Worm (Caenorhabditis elegans) whole organism, midembryonic: Measurements from ENCODE around the gene C54F6.18.
"Not testable (repeated sequence)": the region's sequence is repeated elsewhere in the genome, so short reads cannot be mapped to it uniquely, and the experiment has no call there.

Experiments used
- T22C8.4 ChIP-seq: fragments of 200-800 bp; sonication (Bioruptor generic); IDR thresholded peaks from 2 replicates; pipeline ENCODE4 v1.3.6; 2022; ENCODE audit warnings: missing genetic modification characterization, missing compliant biosample characterization
- cog-1 ChIP-seq: sonication (generic microtip); optimal IDR thresholded peaks from 2 replicates; lab custom pipeline; 2016; ENCODE audit warnings: missing genetic modification characterization, missing compliant biosample characterization
- flt-1 ChIP-seq: fragments of 200-800 bp; sonication (Bioruptor generic); IDR thresholded peaks from 2 replicates; pipeline ENCODE4 v1.3.6; 2022; ENCODE audit warnings: missing genetic modification characterization, missing compliant biosample characterization
- klf-2 ChIP-seq: fragments of 200-800 bp; sonication (Bioruptor generic); conservative IDR thresholded peaks from 2 replicates; pipeline ENCODE4 v1.3.6; 2022; ENCODE audit warnings: missing genetic modification reagents, missing genetic modification characterization, missing compliant biosample characterization
- med-1 ChIP-seq: sonication (generic microtip); optimal IDR thresholded peaks from 2 replicates; lab custom pipeline; 2017; ENCODE audit warnings: missing genetic modification characterization, mild to moderate bottlenecking, missing compliant biosample characterization, antibody characterized with exemption, missing genetic modification reagents; ENCODE audit not compliant: insufficient read depth
- ref-1 ChIP-seq: fragments of 200-800 bp; sonication (Bioruptor generic); conservative IDR thresholded peaks from 2 replicates; pipeline ENCODE4 v1.3.6; 2022; ENCODE audit warnings: missing genetic modification reagents, missing genetic modification characterization, missing compliant biosample characterization
- tab-1 ChIP-seq: fragments of 200-800 bp; sonication (Bioruptor generic); IDR thresholded peaks from 2 replicates; pipeline ENCODE4 v1.3.6; 2022; ENCODE audit warnings: missing genetic modification characterization, missing compliant biosample characterization
- ztf-23 ChIP-seq: fragments of 200-800 bp; sonication (Bioruptor generic); IDR thresholded peaks from 2 replicates; pipeline ENCODE4 v1.3.6; 2022; ENCODE audit warnings: missing genetic modification reagents, missing genetic modification characterization, missing compliant biosample characterization
- ztf-29 ChIP-seq: fragments of 200-800 bp; sonication (Bioruptor generic); IDR thresholded peaks from 2 replicates; pipeline ENCODE4 v1.3.6; 2022; ENCODE audit warnings: missing genetic modification reagents, missing genetic modification characterization, missing compliant biosample characterization

C54F6.18 gene

DNA sequence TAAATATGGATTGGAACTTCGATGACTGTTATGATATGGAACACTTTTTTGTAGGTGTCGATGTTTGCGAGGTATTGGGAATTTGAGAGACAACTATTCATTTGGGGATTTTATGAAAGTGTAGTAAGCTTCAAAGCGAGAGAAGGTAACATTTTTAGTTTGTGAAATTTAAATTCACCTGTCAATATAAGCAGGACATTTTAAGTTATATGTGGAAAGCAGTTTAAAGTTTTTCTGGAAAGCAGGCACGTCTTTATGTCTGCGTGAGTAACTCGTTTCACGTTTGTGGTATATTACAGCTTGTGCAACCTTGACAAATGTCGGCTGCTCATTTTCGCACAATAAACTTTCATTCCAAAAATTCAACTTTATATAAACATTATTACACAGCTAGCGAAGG is 21.5 kb upstream of the C54F6.18 start, which contains the start of gene srh-229:
Gene srh-229 (minus strand): TSS at position 101 of the 400 bp plus-strand sequence.
- TF ChIP-seq klf-2 (GFP tag; lab: Robert Waterston, UW), result no peak
- no peak for TF ChIP-seq T22C8.4
- no peak for TF ChIP-seq ztf-23 (GFP tag; lab: Robert Waterston, UW)
- no peak for TF ChIP-seq ref-1 (GFP tag; lab: Robert Waterston, UW)
- TF ChIP-seq flt-1, result no peak
- TF ChIP-seq tab-1 (GFP tag; lab: Robert Waterston, UW), result no peak
- TF ChIP-seq med-1 (GFP tag; lab: Kevin White, UChicago), result no peak
- TF ChIP-seq cog-1 (tag; lab: Kevin White, UChicago), result no peak
- no peak for TF ChIP-seq ztf-29 (GFP tag; lab: Robert Waterston, UW)

DNA sequence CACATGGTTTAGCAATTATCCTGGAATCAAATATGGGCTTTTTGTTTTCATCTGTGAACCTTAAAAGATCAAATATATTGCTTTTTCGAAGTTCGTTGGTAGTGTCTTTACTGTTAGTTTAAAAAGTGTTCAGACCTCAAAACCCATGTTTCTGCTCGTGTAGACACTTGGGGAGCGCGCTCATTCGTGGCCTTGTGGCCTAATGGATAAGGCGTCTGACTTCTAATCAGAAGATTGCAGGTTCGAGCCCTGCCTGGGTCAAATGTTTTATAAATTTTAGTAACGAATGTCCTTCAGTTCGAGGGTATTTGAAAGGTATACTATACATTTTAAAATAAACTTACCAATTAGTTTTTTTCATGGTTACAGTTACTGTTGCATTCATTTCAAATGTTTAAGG is 19.6 kb upstream of the C54F6.18 start:
- TF ChIP-seq ztf-29 (GFP tag; lab: Robert Waterston, UW) (no peak), ztf-23 (GFP tag; lab: Robert Waterston, UW) (no peak), tab-1 (GFP tag; lab: Robert Waterston, UW) (no peak), T22C8.4 (no peak), med-1 (GFP tag; lab: Kevin White, UChicago) (no peak), flt-1 (no peak), cog-1 (tag; lab: Kevin White, UChicago) (no peak), ref-1 (GFP tag; lab: Robert Waterston, UW) (no peak)

DNA sequence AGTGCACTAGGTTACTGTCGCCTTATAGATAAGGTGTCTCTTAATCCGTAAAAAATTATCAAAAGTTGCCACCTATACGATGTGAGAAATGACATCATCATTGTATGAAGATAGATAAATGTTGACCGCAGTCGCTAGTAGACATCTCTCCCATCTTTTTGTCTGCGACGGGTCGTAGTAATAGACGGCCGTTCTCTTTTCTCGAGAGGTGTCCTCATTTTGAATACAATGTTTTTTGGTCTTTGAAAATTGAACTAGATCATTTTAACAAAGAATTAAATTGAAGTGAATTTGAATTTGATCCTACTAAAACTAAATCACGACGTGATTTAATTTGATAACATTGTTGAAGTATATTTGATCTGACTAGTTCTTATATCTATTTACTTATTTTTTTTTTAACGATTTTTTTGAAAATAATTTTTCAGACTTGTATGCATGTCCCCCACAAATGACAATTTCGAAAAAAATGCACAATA is 17.2 kb upstream of the C54F6.18 start, which contains the start of the genes str-31 and nhr-172:
Gene str-31 (minus strand): TSS at position 101 of the 479 bp plus-strand sequence.
Gene nhr-172 (plus strand): TSS at position 429 of the 479 bp plus-strand sequence.
- no peak for TF ChIP-seq klf-2 (GFP tag; lab: Robert Waterston, UW)
- TF ChIP-seq ztf-23 (GFP tag; lab: Robert Waterston, UW), result no peak
- no peak for TF ChIP-seq cog-1 (tag; lab: Kevin White, UChicago)
- no peak for TF ChIP-seq flt-1
- no peak for TF ChIP-seq ztf-29 (GFP tag; lab: Robert Waterston, UW)
- TF ChIP-seq med-1 (GFP tag; lab: Kevin White, UChicago), result no peak

ce11 chrV:7511465-7511864 is 14.3 kb upstream of the C54F6.18 start, which contains the start of gene nhr-171:
Gene nhr-171 (plus strand): TSS chrV:7511765.
- TF ChIP-seq med-1 (GFP tag; lab: Kevin White, UChicago); cog-1 (tag; lab: Kevin White, UChicago); T22C8.4: not testable (repeated sequence)

ce11 chrV:7514939-7515338 is 10.9 kb upstream of the C54F6.18 start, which contains the start of gene srb-18:
Gene srb-18 (plus strand): TSS chrV:7515239.
- TF ChIP-seq ref-1 (GFP tag; lab: Robert Waterston, UW), result no peak
- no peak for TF ChIP-seq cog-1 (tag; lab: Kevin White, UChicago)
- TF ChIP-seq flt-1, result no peak
- no peak for TF ChIP-seq T22C8.4
- no peak for TF ChIP-seq tab-1 (GFP tag; lab: Robert Waterston, UW)
- no peak for TF ChIP-seq klf-2 (GFP tag; lab: Robert Waterston, UW)
- no peak for TF ChIP-seq ztf-23 (GFP tag; lab: Robert Waterston, UW)
- no peak for TF ChIP-seq med-1 (GFP tag; lab: Kevin White, UChicago)

- TF ChIP-seq T22C8.4 (no peak), ztf-29 (GFP tag; lab: Robert Waterston, UW) (no peak), klf-2 (GFP tag; lab: Robert Waterston, UW) (no peak)
Observed at ce11 chrV:7520077-7520476, 5.7 kb upstream of the C54F6.18 start, which contains the start of gene srb-19. Gene srb-19 (minus strand): TSS chrV:7520177.

ce11 chrV:7521304-7521703 is 4.5 kb upstream of the C54F6.18 start:
- TF ChIP-seq ztf-29 (GFP tag; lab: Robert Waterston, UW) (no peak), ztf-23 (GFP tag; lab: Robert Waterston, UW) (no peak), ref-1 (GFP tag; lab: Robert Waterston, UW) (no peak), cog-1 (tag; lab: Kevin White, UChicago) (no peak), T22C8.4 (no peak)

DNA sequence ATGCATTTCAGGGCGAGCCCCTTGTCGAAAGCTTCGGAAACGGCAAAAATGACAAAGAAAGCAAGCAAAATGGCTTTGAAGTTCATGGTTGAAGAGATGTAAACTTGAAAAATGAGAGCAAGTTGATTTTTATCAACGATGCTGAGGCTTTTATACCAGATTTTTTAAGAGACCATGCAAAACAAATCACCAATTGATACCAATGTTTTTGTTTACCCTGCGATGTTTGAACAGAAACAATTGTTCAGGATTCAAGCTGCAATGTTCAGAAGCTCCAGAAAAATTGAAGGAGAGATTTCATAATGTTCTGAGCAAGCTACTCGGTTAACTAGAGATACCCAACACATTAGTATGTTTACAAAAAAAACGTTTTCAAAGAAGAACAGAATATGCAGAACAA is 3.5 kb upstream of the C54F6.18 start, which contains the start of gene C54F6.15:
Gene C54F6.15 (minus strand): TSS at position 101 of the 400 bp plus-strand sequence.
- TF ChIP-seq med-1 (GFP tag; lab: Kevin White, UChicago) (no peak), T22C8.4 (no peak), cog-1 (tag; lab: Kevin White, UChicago) (no peak), tab-1 (GFP tag; lab: Robert Waterston, UW) (no peak), klf-2 (GFP tag; lab: Robert Waterston, UW) (no peak), ztf-23 (GFP tag; lab: Robert Waterston, UW) (no peak), ztf-29 (GFP tag; lab: Robert Waterston, UW) (no peak), ref-1 (GFP tag; lab: Robert Waterston, UW) (no peak), flt-1 (no peak)

DNA sequence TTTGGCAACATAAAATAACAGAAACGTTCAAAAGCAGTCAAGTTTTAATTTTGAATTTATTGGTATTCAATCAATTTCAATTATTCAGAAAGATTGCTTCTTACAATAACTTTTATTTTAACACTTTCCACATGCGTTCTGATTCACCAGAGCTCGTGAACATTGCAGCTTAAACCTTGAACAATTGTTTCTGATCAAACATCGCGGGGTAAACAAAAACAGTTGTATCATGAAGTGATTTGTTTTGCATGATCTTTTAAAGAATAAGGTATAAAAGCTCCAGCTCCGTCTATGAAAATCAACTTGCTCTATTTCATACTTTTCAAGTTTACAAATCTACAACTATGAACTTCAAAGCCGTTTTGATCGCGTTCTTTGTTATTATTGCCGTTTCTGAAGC is 2.4 kb upstream of the C54F6.18 start, which contains the start of gene C54F6.6:
Gene C54F6.6 (plus strand): TSS at position 301 of the 400 bp plus-strand sequence.
- TF ChIP-seq tab-1 (GFP tag; lab: Robert Waterston, UW), result no peak
- no peak for TF ChIP-seq flt-1
- no peak for TF ChIP-seq ref-1 (GFP tag; lab: Robert Waterston, UW)
- TF ChIP-seq cog-1 (tag; lab: Kevin White, UChicago), result no peak

- TF ChIP-seq ztf-29 (GFP tag; lab: Robert Waterston, UW) (no peak), flt-1 (no peak)
Observed at ce11 chrV:7524447-7524846, 1.3 kb upstream of the C54F6.18 start, which contains the start of gene C54F6.20. Gene C54F6.20 (plus strand): TSS chrV:7524747.
